Worm (Caenorhabditis elegans) whole organism, early embryonic: ENCODE results near the gene W10G11.19.

ENCODE experiments used
- B0310.2 ChIP-seq: sonication (generic microtip); optimal IDR thresholded peaks from 2 replicates; lab custom pipeline; 2016; ENCODE audit warnings: mild to moderate bottlenecking, missing genetic modification characterization, missing compliant biosample characterization
- F13C5.2 ChIP-seq: sonication (generic microtip); optimal IDR thresholded peaks from 2 replicates; lab custom pipeline; 2017; ENCODE audit warnings: mild to moderate bottlenecking, missing genetic modification characterization, inconsistent platforms, missing compliant biosample characterization
- aly-1 ChIP-seq: sonication (generic microtip); optimal IDR thresholded peaks from 2 replicates; lab custom pipeline; 2016; ENCODE audit warnings: missing genetic modification characterization, missing compliant biosample characterization
- ama-1 ChIP-seq: fragments of 150-350 bp; optimal IDR thresholded peaks from 2 replicates; lab custom pipeline; 2014
- ceh-13 ChIP-seq: fragments of 200-800 bp; sonication (Bioruptor generic); optimal IDR thresholded peaks from 2 replicates; lab custom pipeline; 2018; ENCODE audit warnings: mild to moderate bottlenecking, missing genetic modification characterization, missing compliant biosample characterization
- ceh-36 ChIP-seq: sonication (generic microtip); optimal IDR thresholded peaks from 2 replicates; lab custom pipeline; 2016; ENCODE audit warnings: missing genetic modification characterization, inconsistent platforms, missing compliant biosample characterization
- ets-7 ChIP-seq: sonication (generic microtip); optimal IDR thresholded peaks from 2 replicates; lab custom pipeline; 2016; ENCODE audit warnings: missing genotype, missing genetic modification characterization, missing compliant biosample characterization
- flt-1 ChIP-seq: fragments of 200-800 bp; sonication (Bioruptor generic); IDR thresholded peaks from 2 replicates; pipeline ENCODE4 v1.3.6; 2022; ENCODE audit warnings: missing genetic modification characterization, missing compliant biosample characterization
- hmbx-1 ChIP-seq: sonication (generic microtip); optimal IDR thresholded peaks from 2 replicates; lab custom pipeline; 2016; ENCODE audit warnings: mild to moderate bottlenecking, missing genetic modification characterization, missing compliant biosample characterization
- hmg-4 ChIP-seq: fragments of 200-800 bp; sonication (Bioruptor generic); optimal IDR thresholded peaks from 2 replicates; lab custom pipeline; 2018; ENCODE audit warnings: mild to moderate bottlenecking, missing genetic modification characterization, missing compliant biosample characterization
- hnd-1 ChIP-seq: sonication (generic microtip); optimal IDR thresholded peaks from 2 replicates; lab custom pipeline; 2016; ENCODE audit warnings: missing genetic modification characterization, missing compliant biosample characterization
- pes-1 ChIP-seq: fragments of 200-800 bp; sonication (Bioruptor generic); IDR thresholded peaks from 2 replicates; pipeline ENCODE4 v1.3.6; 2022; ENCODE audit warnings: missing genetic modification reagents, missing genetic modification characterization, missing compliant biosample characterization
- scrt-1 ChIP-seq: fragments of 200-800 bp; sonication (Bioruptor generic); IDR thresholded peaks from 2 replicates; pipeline ENCODE4 v1.3.6; 2022; ENCODE audit warnings: missing genetic modification characterization, missing compliant biosample characterization
- sea-1 ChIP-seq: fragments of 200-800 bp; sonication (Bioruptor generic); conservative IDR thresholded peaks from 2 replicates; pipeline ENCODE4 v1.3.6; 2022; ENCODE audit warnings: missing genetic modification characterization, missing compliant biosample characterization
- tbx-11 ChIP-seq: fragments of 200-800 bp; sonication (Bioruptor generic); IDR thresholded peaks from 2 replicates; pipeline ENCODE4 v1.3.6; 2022; ENCODE audit warnings: missing genetic modification characterization, missing compliant biosample characterization
- tbx-37 ChIP-seq: fragments of 200-800 bp; sonication (Bioruptor generic); conservative IDR thresholded peaks from 2 replicates; pipeline ENCODE4 v1.3.6; 2022; ENCODE audit warnings: missing genetic modification reagents, missing genetic modification characterization, missing compliant biosample characterization
- tra-4 ChIP-seq: sonication (generic microtip); optimal IDR thresholded peaks from 2 replicates; lab custom pipeline; 2017; ENCODE audit warnings: missing genetic modification characterization, missing compliant biosample characterization

W10G11.19 gene

DNA sequence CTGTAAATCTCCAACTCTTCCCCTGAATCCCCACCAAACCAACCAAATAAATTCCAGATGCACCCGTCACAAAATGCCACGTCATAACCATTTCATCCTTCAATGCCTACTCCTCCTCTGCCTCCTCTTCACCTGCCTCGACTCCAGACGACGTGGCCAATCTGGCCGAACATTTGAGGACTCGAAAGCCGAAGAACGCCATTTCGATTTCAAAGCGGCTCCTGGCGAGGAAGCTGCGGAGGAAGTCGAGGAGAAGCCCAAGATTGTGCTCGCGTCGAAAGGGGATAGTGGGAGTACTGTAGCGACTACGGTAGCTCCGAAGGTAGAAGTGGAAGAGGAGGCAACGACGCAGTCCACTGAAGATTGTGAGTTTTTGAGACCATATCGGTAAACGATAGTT, 7.0 kb downstream of the W10G11.19 start, which contains the start of gene lgc-45:
Gene lgc-45, plus strand, starts transcription at position 56 of the 400 bp plus-strand sequence.
- TF ChIP-seq tbx-37: no peak
- no peak for TF ChIP-seq scrt-1 (GFP tag; lab: Robert Waterston, UW)
- TF ChIP-seq ets-7 (tag; lab: Kevin White, UChicago): no peak
- no peak for TF ChIP-seq tbx-11
- no peak for TF ChIP-seq ceh-13 (GFP tag; lab: Kevin White, UChicago)
- TF ChIP-seq tra-4 (tag; lab: Kevin White, UChicago): no peak
- TF ChIP-seq ceh-36 (tag; lab: Kevin White, UChicago): no peak
- no peak for TF ChIP-seq F13C5.2 (tag; lab: Kevin White, UChicago)
- TF ChIP-seq flt-1 (GFP tag; lab: Robert Waterston, UW): no peak
- no peak for TF ChIP-seq B0310.2 (tag; lab: Kevin White, UChicago)
- no peak for TF ChIP-seq aly-1
- no peak for TF ChIP-seq hmg-4
- no peak for TF ChIP-seq sea-1 (GFP tag; lab: Robert Waterston, UW)
- no peak for TF ChIP-seq hmbx-1 (tag; lab: Kevin White, UChicago)
- TF ChIP-seq hnd-1: no peak
- TF ChIP-seq pes-1 (GFP tag; lab: Robert Waterston, UW): no peak
- TF ChIP-seq ama-1 (lab: Kevin White, UChicago): no peak

- TF ChIP-seq tbx-11 (no peak), pes-1 (GFP tag; lab: Robert Waterston, UW) (no peak)
Measured at ce11 chrII:3560592-3560991, 10.1 kb downstream of the W10G11.19 start, which contains the start of gene W10G11.1. W10G11.1 (minus strand) TSS chrII:3560692.

DNA sequence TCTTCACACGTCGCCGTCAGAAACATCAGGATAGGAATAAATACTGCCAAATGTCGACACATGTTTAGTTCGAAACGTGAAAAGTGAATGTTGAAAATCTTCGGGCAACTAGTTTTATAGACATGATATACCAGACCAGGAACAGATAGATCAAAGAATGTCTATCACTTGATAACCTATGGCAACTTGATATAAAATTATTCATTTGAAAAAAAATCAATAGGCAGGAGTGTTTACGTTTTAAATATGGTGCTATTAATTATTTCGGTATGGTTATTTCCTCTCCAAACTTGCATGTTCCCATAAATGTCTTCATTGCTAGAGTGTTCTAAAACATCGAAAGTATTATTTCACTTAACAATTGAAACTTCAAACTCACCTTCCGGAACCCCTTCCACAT, 11.1 kb downstream of the W10G11.19 start, which contains the start of gene W10G11.2:
Gene W10G11.2, minus strand, starts transcription at position 101 of the 400 bp plus-strand sequence.
- TF ChIP-seq tra-4 (tag; lab: Kevin White, UChicago) (no peak), ama-1 (lab: Kevin White, UChicago) (no peak), hmg-4 (no peak), ceh-13 (GFP tag; lab: Kevin White, UChicago) (no peak), sea-1 (GFP tag; lab: Robert Waterston, UW) (no peak), ceh-36 (tag; lab: Kevin White, UChicago) (no peak), hnd-1 (no peak), flt-1 (GFP tag; lab: Robert Waterston, UW) (no peak), hmbx-1 (tag; lab: Kevin White, UChicago) (no peak), tbx-11 (no peak)

DNA sequence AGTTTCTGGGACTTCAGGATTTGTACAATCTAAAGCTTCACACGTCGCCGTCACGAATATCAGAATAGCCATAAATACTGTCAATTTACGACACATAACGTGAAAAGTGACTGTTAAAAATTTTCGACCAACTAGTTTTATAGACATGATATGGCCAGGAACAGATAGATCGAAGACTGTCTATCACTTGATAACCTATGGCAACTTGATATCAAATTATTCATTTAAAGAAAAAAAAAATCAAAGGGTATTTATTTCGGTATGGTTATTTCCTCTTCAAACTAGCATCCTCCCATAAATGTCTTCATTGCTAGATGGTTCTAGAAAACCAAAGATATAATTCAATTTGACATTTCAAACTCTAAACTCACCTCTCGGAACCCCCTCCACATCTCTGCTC, 12.0 kb downstream of the W10G11.19 start, which contains the start of gene W10G11.3:
Gene W10G11.3, minus strand, starts transcription at position 101 of the 400 bp plus-strand sequence.
- TF ChIP-seq tra-4 (tag; lab: Kevin White, UChicago) (no peak), scrt-1 (GFP tag; lab: Robert Waterston, UW) (no peak), hmbx-1 (tag; lab: Kevin White, UChicago) (no peak), tbx-11 (no peak), sea-1 (GFP tag; lab: Robert Waterston, UW) (no peak)

DNA sequence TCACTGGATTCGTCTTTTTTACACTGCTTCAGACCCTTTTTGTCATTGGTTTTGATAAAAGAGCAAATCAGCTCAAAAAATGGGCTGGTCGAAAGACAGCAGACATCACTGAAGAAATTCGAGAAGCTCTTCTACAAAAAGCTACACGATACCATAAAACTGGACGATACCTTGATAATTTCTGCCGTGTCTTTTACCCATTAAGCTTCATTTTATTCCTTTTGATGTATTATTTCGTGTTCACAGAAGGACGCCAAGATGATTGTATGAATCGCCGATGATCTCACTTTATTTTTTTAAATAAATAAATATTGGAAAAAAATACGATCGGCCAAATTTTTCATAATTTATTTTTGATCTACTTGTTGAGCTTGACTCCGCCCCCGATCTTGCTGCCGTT, 16.6 kb downstream of the W10G11.19 start:
- TF ChIP-seq hmg-4 (no peak), pes-1 (GFP tag; lab: Robert Waterston, UW) (no peak), flt-1 (GFP tag; lab: Robert Waterston, UW) (no peak), hnd-1 (no peak), F13C5.2 (tag; lab: Kevin White, UChicago) (no peak), aly-1 (no peak), ceh-13 (GFP tag; lab: Kevin White, UChicago) (no peak), B0310.2 (tag; lab: Kevin White, UChicago) (no peak), tbx-37 (no peak), ceh-36 (tag; lab: Kevin White, UChicago) (no peak), ama-1 (lab: Kevin White, UChicago) (no peak), tbx-11 (no peak), ets-7 (tag; lab: Kevin White, UChicago) (no peak), sea-1 (GFP tag; lab: Robert Waterston, UW) (no peak), tra-4 (tag; lab: Kevin White, UChicago) (no peak), scrt-1 (GFP tag; lab: Robert Waterston, UW) (no peak)

DNA sequence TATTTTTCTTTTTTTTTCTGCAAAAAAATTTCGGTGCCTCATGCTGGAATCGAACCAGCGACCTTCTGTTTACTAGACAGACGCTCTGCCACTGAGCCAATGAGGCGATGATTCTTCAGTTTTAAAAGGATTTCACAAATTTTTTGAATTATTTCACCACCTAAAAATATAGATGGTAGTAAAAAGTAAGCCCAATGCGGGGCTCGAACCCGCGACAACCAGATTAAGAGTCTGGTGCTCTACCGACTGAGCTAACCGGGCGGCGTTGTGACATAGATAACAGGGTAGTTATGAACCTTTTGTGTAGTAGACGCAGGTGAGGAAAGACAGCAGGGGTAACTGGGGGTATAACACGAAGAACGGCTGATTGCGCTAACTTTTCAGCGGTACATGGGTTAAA, 17.1 kb downstream of the W10G11.19 start:
- TF ChIP-seq hnd-1 (peak; percentile 55), B0310.2 (tag; lab: Kevin White, UChicago) (peak; percentile 12), sea-1 (GFP tag; lab: Robert Waterston, UW) (peak; percentile 76; the same call in 1 of the 2 replicates), ceh-36 (tag; lab: Kevin White, UChicago) (peak; percentile 82), aly-1 (peak; percentile 47), tbx-37 (peak; percentile 52; the same call in 1 of the 2 replicates), pes-1 (GFP tag; lab: Robert Waterston, UW) (peak; percentile 86), tra-4 (tag; lab: Kevin White, UChicago) (peak; percentile 10), scrt-1 (GFP tag; lab: Robert Waterston, UW) (peak; percentile 86), ceh-13 (GFP tag; lab: Kevin White, UChicago) (peak; percentile 22), hmg-4 (peak; percentile 69), tbx-11 (peak; percentile 70), flt-1 (GFP tag; lab: Robert Waterston, UW) (peak; percentile 68)

DNA sequence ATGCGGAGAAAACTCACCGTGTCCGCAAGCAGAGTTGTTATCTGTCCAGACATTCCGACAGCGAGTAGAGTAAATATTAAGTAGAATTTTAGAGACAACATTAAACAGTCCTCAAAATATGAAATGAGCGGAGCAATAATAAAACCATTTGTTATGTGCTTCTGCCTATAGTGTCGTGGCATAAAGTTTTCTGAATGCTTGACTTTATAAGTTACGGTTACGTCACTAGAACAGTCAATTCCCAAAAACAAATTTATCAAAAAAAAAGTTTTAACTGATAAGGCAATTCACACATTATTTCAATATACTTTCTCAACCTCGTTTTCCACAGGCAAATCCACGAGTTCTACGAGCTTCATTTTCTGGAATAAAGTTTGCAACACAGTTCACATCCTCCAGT, 18.7 kb downstream of the W10G11.19 start, which contains the start of gene clec-127:
Gene clec-127, minus strand, starts transcription at position 101 of the 400 bp plus-strand sequence.
- TF ChIP-seq hmg-4 (no peak), sea-1 (GFP tag; lab: Robert Waterston, UW) (no peak), F13C5.2 (tag; lab: Kevin White, UChicago) (no peak), flt-1 (GFP tag; lab: Robert Waterston, UW) (no peak)
